Fruit fly (Drosophila melanogaster): Measurements from ENCODE around the gene CG16825.
A peak's percentile ranks its signal among the peaks of the same experiment; 100 is the strongest.

Gene CG16825

dm6 chr2L:13290276-13291065, 14.1 kb upstream of the CG16825 start (continued):
- TF ChIP-seq Hey (tag; optimal IDR thresholded peaks at IDR 0.05) = peak; percentile 87
- no peak for TF ChIP-seq jigr1 (GFP tag; IDR thresholded peaks at IDR 0.05)
- TF ChIP-seq H2.0 (GFP tag; IDR thresholded peaks at IDR 0.05) = peak; percentile 47; the same call in 1 of the 2 replicates
- no peak for TF ChIP-seq btn (GFP tag; optimal IDR thresholded peaks at IDR 0.05)
- no peak; the same call in 1 of the 2 replicates for TF ChIP-seq chm (GFP tag; IDR thresholded peaks at IDR 0.05)
- peak; percentile 55 for TF ChIP-seq ac (GFP tag; optimal IDR thresholded peaks at IDR 0.05)
- TF ChIP-seq Hr51 (GFP tag; optimal IDR thresholded peaks at IDR 0.05) = peak; percentile 31 to 79
- TF ChIP-seq az2 (GFP tag; optimal IDR thresholded peaks at IDR 0.05) = no peak
- no peak for TF ChIP-seq Hr39 (optimal IDR thresholded peaks at IDR 0.05)
- peak; percentile 60 for TF ChIP-seq D19A (tag; optimal IDR thresholded peaks at IDR 0.05)
- no peak for TF ChIP-seq aop (GFP tag; IDR thresholded peaks at IDR 0.05)
- TF ChIP-seq CG3281 (GFP tag; optimal IDR thresholded peaks at IDR 0.05) = peak; percentile 90
- peak; percentile 64 for TF ChIP-seq CG11398 (GFP tag; optimal IDR thresholded peaks at IDR 0.05)
- no peak for TF ChIP-seq Lpt (GFP tag; optimal IDR thresholded peaks at IDR 0.05)
- peak; percentile 31 for TF ChIP-seq CG13123 (GFP tag; optimal IDR thresholded peaks at IDR 0.05)
- TF ChIP-seq Sox102F (GFP tag; optimal IDR thresholded peaks at IDR 0.05) = peak; percentile 72
- no peak for TF ChIP-seq sima (GFP tag; optimal IDR thresholded peaks at IDR 0.05)
- TF ChIP-seq Abd-B (GFP tag; optimal IDR thresholded peaks at IDR 0.05) = no peak
- peak; percentile 44 for TF ChIP-seq CG6254 (GFP tag; optimal IDR thresholded peaks at IDR 0.05)
- TF ChIP-seq CG7271 (tag; optimal IDR thresholded peaks at IDR 0.05) = no peak
- peak; percentile 13 for TF ChIP-seq CG1602 (GFP tag; optimal IDR thresholded peaks at IDR 0.05)
- TF ChIP-seq CTCF (GFP tag; optimal IDR thresholded peaks at IDR 0.05) = peak; percentile 61
- TF ChIP-seq CG4854 (GFP tag; optimal IDR thresholded peaks at IDR 0.05) = peak; percentile 30
- TF ChIP-seq Sin3A (optimal IDR thresholded peaks at IDR 0.05) = no peak
- TF ChIP-seq gce (GFP tag; IDR thresholded peaks at IDR 0.05) = no peak
- peak; percentile 79 for TF ChIP-seq onecut (GFP tag; IDR thresholded peaks at IDR 0.05)
- TF ChIP-seq CG6272 (GFP tag; IDR thresholded peaks at IDR 0.05) = no peak
- TF ChIP-seq Atf6 (GFP tag; IDR thresholded peaks at IDR 0.05) = peak; percentile 85
- TF ChIP-seq CG17186 (GFP tag; optimal IDR thresholded peaks at IDR 0.05) = no peak
- no peak for TF ChIP-seq CG9932 (GFP tag; IDR thresholded peaks at IDR 0.05)
- no peak for TF ChIP-seq da (GFP tag; optimal IDR thresholded peaks at IDR 0.05)
- no peak for TF ChIP-seq CG43689 (GFP tag; IDR thresholded peaks at IDR 0.05)
- TF ChIP-seq bigmax (GFP tag; optimal IDR thresholded peaks at IDR 0.05) = peak; percentile 39
- TF ChIP-seq slbo (GFP tag; IDR thresholded peaks at IDR 0.05) = peak; percentile 38
- no peak for TF ChIP-seq Drgx (GFP tag; IDR thresholded peaks at IDR 0.05)
- 0 out of 3 replicates have a peak, but pooled peaks have one; percentile 33 for TF ChIP-seq CG7357 (GFP tag; IDR thresholded peaks at IDR 0.05)
- peak; percentile 67 for TF ChIP-seq ap (GFP tag; IDR thresholded peaks at IDR 0.05)
- peak; percentile 57 for TF ChIP-seq Bdp1 (GFP tag; optimal IDR thresholded peaks at IDR 0.05)
- TF ChIP-seq Mes4 (GFP tag; optimal IDR thresholded peaks at IDR 0.05) = peak; percentile 50
- TF ChIP-seq ranshi (GFP tag; IDR thresholded peaks at IDR 0.05) = peak; percentile 60; the same call in 1 of the 2 replicates
- no peak; the same call in 2 of the 3 replicates for TF ChIP-seq row (GFP tag; IDR thresholded peaks at IDR 0.05)
- TF ChIP-seq Oli (tag; optimal IDR thresholded peaks at IDR 0.05) = peak; percentile 41
- TF ChIP-seq nerfin-1 (tag; optimal IDR thresholded peaks at IDR 0.05) = peak; percentile 60
- TF ChIP-seq hkb (optimal IDR thresholded peaks at IDR 0.05) = no peak
- peak; percentile 68 for TF ChIP-seq hkb (GFP tag; IDR thresholded peaks at IDR 0.05)
- TF ChIP-seq Hsf (GFP tag; optimal IDR thresholded peaks at IDR 0.05) = no peak
- TF ChIP-seq prd (optimal IDR thresholded peaks at IDR 0.05) = no peak
- TF ChIP-seq prd (GFP tag; IDR thresholded peaks at IDR 0.05) = peak; percentile 24; the same call in 1 of the 3 replicates
- TF ChIP-seq E2f1 (GFP tag; IDR thresholded peaks at IDR 0.05) = 0 out of 2 replicates have a peak, but pooled peaks have one; percentile 6
- peak; percentile 89 for TF ChIP-seq BtbVII (GFP tag; optimal IDR thresholded peaks at IDR 0.05)
- no peak for TF ChIP-seq dimm (GFP tag; IDR thresholded peaks at IDR 0.05)
- 0 out of 2 replicates have a peak, but pooled peaks have one; percentile 20 for TF ChIP-seq dati (GFP tag; IDR thresholded peaks at IDR 0.05)
